Fruit fly (Drosophila melanogaster) whole organism, prepupa: ENCODE measurements around the gene Acp95EF.

Source experiments
- Blimp-1 ChIP-seq: fragments of 200-800 bp; sonication (Bioruptor generic); optimal IDR thresholded peaks from 3 replicates; lab custom pipeline; 2017; ENCODE audit warnings: missing biosample characterization, missing genetic modification characterization, mild to moderate bottlenecking, moderate library complexity, missing genetic modification reagents
- CG10631 ChIP-seq: fragments of 200-800 bp; sonication (Bioruptor generic); optimal IDR thresholded peaks from 2 replicates; lab custom pipeline; 2016; ENCODE audit warnings: missing biosample characterization, missing genetic modification characterization
- CG10669 ChIP-seq: fragments of 200-800 bp; sonication (Bioruptor generic); optimal IDR thresholded peaks from 3 replicates; lab custom pipeline; 2018; ENCODE audit warnings: missing biosample characterization, mild to moderate bottlenecking, missing genetic modification characterization, moderate library complexity
- CG11294 ChIP-seq: fragments of 200-800 bp; sonication (Bioruptor generic); IDR thresholded peaks from 2 replicates; pipeline ENCODE4 v1.3.6; 2022; ENCODE audit warnings: missing biosample characterization, missing genetic modification characterization
- CG11902 ChIP-seq: fragments of 200-800 bp; sonication (Bioruptor generic); optimal IDR thresholded peaks from 3 replicates; lab custom pipeline; 2016; ENCODE audit warnings: missing biosample characterization, missing genetic modification characterization
- CG15336 ChIP-seq: fragments of 200-800 bp; sonication (Bioruptor generic); IDR thresholded peaks from 2 replicates; pipeline ENCODE4 v1.3.6; 2022; ENCODE audit warnings: missing biosample characterization, missing genetic modification characterization
- CG1621 ChIP-seq: fragments of 200-800 bp; sonication (Bioruptor generic); optimal IDR thresholded peaks from 3 replicates; lab custom pipeline; 2018; ENCODE audit warnings: missing biosample characterization, mild to moderate bottlenecking, missing genetic modification characterization
- CG16779 ChIP-seq: fragments of 200-800 bp; sonication (Bioruptor generic); optimal IDR thresholded peaks from 3 replicates; lab custom pipeline; 2017; ENCODE audit warnings: missing biosample characterization, mild to moderate bottlenecking, missing genetic modification characterization
- CG31627 ChIP-seq: fragments of 200-800 bp; sonication (Bioruptor generic); optimal IDR thresholded peaks from 3 replicates; lab custom pipeline; 2016; ENCODE audit warnings: missing biosample characterization, missing genetic modification characterization
- CG32006 ChIP-seq: fragments of 200-800 bp; sonication (Bioruptor generic); optimal IDR thresholded peaks from 3 replicates; lab custom pipeline; 2017; ENCODE audit warnings: missing biosample characterization, mild to moderate bottlenecking, missing genetic modification characterization
- CG34406 ChIP-seq: fragments of 200-800 bp; sonication (Bioruptor generic); optimal IDR thresholded peaks from 3 replicates; lab custom pipeline; 2016; ENCODE audit warnings: missing biosample characterization, missing genetic modification characterization
- CG3919 ChIP-seq: fragments of 200-800 bp; sonication (Bioruptor generic); optimal IDR thresholded peaks from 3 replicates; lab custom pipeline; 2016; ENCODE audit warnings: missing biosample characterization, missing genetic modification characterization
- CG4318 ChIP-seq: fragments of 200-800 bp; sonication (Bioruptor generic); optimal IDR thresholded peaks from 3 replicates; lab custom pipeline; 2017; ENCODE audit warnings: missing biosample characterization, mild to moderate bottlenecking, missing genetic modification characterization
- CG6276 ChIP-seq: fragments of 200-800 bp; sonication (Bioruptor generic); optimal IDR thresholded peaks from 2 replicates; lab custom pipeline; 2017; ENCODE audit warnings: missing biosample characterization, mild to moderate bottlenecking, missing genetic modification characterization
- CG6792 ChIP-seq: fragments of 200-800 bp; sonication (Bioruptor generic); optimal IDR thresholded peaks from 3 replicates; lab custom pipeline; 2016; ENCODE audit warnings: missing biosample characterization, missing genetic modification characterization
- CG6854 ChIP-seq: fragments of 200-800 bp; sonication (Bioruptor generic); optimal IDR thresholded peaks from 2 replicates; lab custom pipeline; 2017; ENCODE audit warnings: missing biosample characterization, mild to moderate bottlenecking, missing genetic modification characterization
- CG7368 ChIP-seq: fragments of 200-800 bp; sonication (Bioruptor generic); optimal IDR thresholded peaks from 3 replicates; lab custom pipeline; 2016; ENCODE audit warnings: missing biosample characterization, missing genetic modification characterization
- CG8119 ChIP-seq: fragments of 200-800 bp; sonication (Bioruptor generic); IDR thresholded peaks from 3 replicates; pipeline ENCODE4 v1.3.6; 2022; ENCODE audit warnings: missing biosample characterization, missing genetic modification characterization
- CG8319 ChIP-seq: fragments of 200-800 bp; sonication (Bioruptor generic); optimal IDR thresholded peaks from 3 replicates; lab custom pipeline; 2016; ENCODE audit warnings: missing biosample characterization, missing genetic modification characterization
- CG8632 ChIP-seq: fragments of 200-800 bp; sonication (Bioruptor generic); optimal IDR thresholded peaks from 3 replicates; lab custom pipeline; 2016; ENCODE audit warnings: missing biosample characterization, missing genetic modification characterization
- CG9139 ChIP-seq: fragments of 200-800 bp; sonication (Bioruptor generic); optimal IDR thresholded peaks from 3 replicates; lab custom pipeline; 2017; ENCODE audit warnings: missing biosample characterization, mild to moderate bottlenecking, missing genetic modification characterization
- Eip75B ChIP-seq: fragments of 200-800 bp; sonication (Bioruptor generic); optimal IDR thresholded peaks from 3 replicates; lab custom pipeline; 2016; ENCODE audit warnings: missing biosample characterization, missing genetic modification characterization
- Eip78C ChIP-seq: fragments of 200-800 bp; sonication (Bioruptor generic); peaks from one replicate; lab custom pipeline; 2016; ENCODE audit warnings: missing biosample characterization, missing genetic modification characterization
- Eip93F ChIP-seq: fragments of 200-800 bp; sonication (Bioruptor generic); optimal IDR thresholded peaks from 2 replicates; lab custom pipeline; 2016; ENCODE audit warnings: missing biosample characterization, mild to moderate bottlenecking, missing genetic modification characterization
- Ets21C ChIP-seq: fragments of 200-800 bp; sonication (Bioruptor generic); optimal IDR thresholded peaks from 3 replicates; lab custom pipeline; 2016; ENCODE audit warnings: missing biosample characterization, missing genetic modification characterization
- Gug ChIP-seq: fragments of 200-800 bp; sonication (Bioruptor generic); IDR thresholded peaks from 2 replicates; pipeline ENCODE4 v1.3.6; 2022; ENCODE audit warnings: missing biosample characterization, missing genetic modification characterization
- Hr38 ChIP-seq: sonication (Bioruptor generic); optimal IDR thresholded peaks from 2 replicates; lab custom pipeline; 2016; ENCODE audit warnings: missing biosample characterization, missing genetic modification characterization
- Hr4 ChIP-seq: fragments of 200-800 bp; sonication (Bioruptor generic); optimal IDR thresholded peaks from 3 replicates; lab custom pipeline; 2016; ENCODE audit warnings: missing biosample characterization, missing genetic modification characterization
- Lpt ChIP-seq: fragments of 200-800 bp; sonication (Bioruptor generic); optimal IDR thresholded peaks from 3 replicates; lab custom pipeline; 2016; ENCODE audit warnings: missing biosample characterization, missing genetic modification characterization
- Met ChIP-seq: fragments of 200-800 bp; sonication (Bioruptor generic); optimal IDR thresholded peaks from 3 replicates; lab custom pipeline; 2016; ENCODE audit warnings: missing biosample characterization, missing genetic modification characterization
- OdsH ChIP-seq: fragments of 200-800 bp; sonication (Bioruptor generic); optimal IDR thresholded peaks from 3 replicates; lab custom pipeline; 2016; ENCODE audit warnings: missing biosample characterization, missing genetic modification characterization
- Smox ChIP-seq: fragments of 200-800 bp; sonication (Bioruptor generic); optimal IDR thresholded peaks from 3 replicates; lab custom pipeline; 2016; ENCODE audit warnings: missing biosample characterization, missing genetic modification characterization
- Sox14 ChIP-seq: fragments of 200-800 bp; sonication (Bioruptor generic); optimal IDR thresholded peaks from 3 replicates; lab custom pipeline; 2016; ENCODE audit warnings: missing biosample characterization, missing genetic modification characterization
- Sox15 ChIP-seq: fragments of 200-800 bp; sonication (Bioruptor generic); optimal IDR thresholded peaks from 3 replicates; lab custom pipeline; 2016; ENCODE audit warnings: missing biosample characterization, missing genetic modification characterization
- achi ChIP-seq: fragments of 200-800 bp; sonication (Bioruptor generic); optimal IDR thresholded peaks from 3 replicates; lab custom pipeline; 2016; ENCODE audit warnings: missing biosample characterization, missing genetic modification characterization
- acj6 ChIP-seq: fragments of 200-800 bp; sonication (Bioruptor generic); optimal IDR thresholded peaks from 3 replicates; lab custom pipeline; 2016; ENCODE audit warnings: missing biosample characterization, missing genetic modification characterization
- cyc ChIP-seq: fragments of 200-800 bp; sonication (Bioruptor generic); optimal IDR thresholded peaks from 3 replicates; lab custom pipeline; 2016; ENCODE audit warnings: missing biosample characterization, missing genetic modification characterization
- dac ChIP-seq: fragments of 200-800 bp; sonication (Bioruptor generic); optimal IDR thresholded peaks from 2 replicates; lab custom pipeline; 2017; ENCODE audit warnings: missing biosample characterization, mild to moderate bottlenecking, missing genetic modification characterization
- eg ChIP-seq: fragments of 200-800 bp; sonication (Bioruptor generic); IDR thresholded peaks from 3 replicates; pipeline ENCODE4 v1.3.6; 2022; ENCODE audit warnings: missing biosample characterization, missing genetic modification characterization
- esn ChIP-seq: fragments of 200-800 bp; sonication (Bioruptor generic); optimal IDR thresholded peaks from 2 replicates; lab custom pipeline; 2016; ENCODE audit warnings: missing biosample characterization, mild to moderate bottlenecking, missing genetic modification characterization, moderate library complexity
- fd59A ChIP-seq: fragments of 200-800 bp; sonication (Bioruptor generic); optimal IDR thresholded peaks from 2 replicates; lab custom pipeline; 2017; ENCODE audit warnings: missing biosample characterization, mild to moderate bottlenecking, missing genetic modification characterization, missing genetic modification reagents
- fd85E ChIP-seq: fragments of 200-800 bp; sonication (Bioruptor generic); optimal IDR thresholded peaks from 3 replicates; lab custom pipeline; 2016; ENCODE audit warnings: missing biosample characterization, missing genetic modification characterization
- fkh ChIP-seq: fragments of 200-800 bp; sonication (Bioruptor generic); optimal IDR thresholded peaks from 3 replicates; lab custom pipeline; 2017; ENCODE audit warnings: missing biosample characterization, mild to moderate bottlenecking, missing genetic modification characterization, moderate library complexity
- lz ChIP-seq: fragments of 200-800 bp; sonication (Bioruptor generic); optimal IDR thresholded peaks from 3 replicates; lab custom pipeline; 2016; ENCODE audit warnings: missing biosample characterization, missing genetic modification characterization
- net ChIP-seq: fragments of 200-800 bp; sonication (Bioruptor generic); optimal IDR thresholded peaks from 3 replicates; lab custom pipeline; 2016; ENCODE audit warnings: missing biosample characterization, missing genetic modification characterization
- pdm3 ChIP-seq: fragments of 200-800 bp; sonication (Bioruptor generic); optimal IDR thresholded peaks from 3 replicates; lab custom pipeline; 2016; ENCODE audit warnings: missing biosample characterization, missing genetic modification characterization
- spab ChIP-seq: fragments of 200-800 bp; sonication (Bioruptor generic); optimal IDR thresholded peaks from 2 replicates; lab custom pipeline; 2017; ENCODE audit warnings: missing biosample characterization, mild to moderate bottlenecking, missing genetic modification characterization, missing genetic modification reagents
- svp ChIP-seq: fragments of 200-800 bp; sonication (Bioruptor generic); peaks from one replicate; lab custom pipeline; 2016; ENCODE audit warnings: missing biosample characterization, missing genetic modification characterization
- topi ChIP-seq: fragments of 200-800 bp; sonication (Bioruptor generic); optimal IDR thresholded peaks from 3 replicates; lab custom pipeline; 2016; ENCODE audit warnings: missing biosample characterization, missing genetic modification characterization
- vri ChIP-seq: fragments of 200-800 bp; sonication (Bioruptor generic); optimal IDR thresholded peaks from 3 replicates; lab custom pipeline; 2016; ENCODE audit warnings: missing biosample characterization, mild to moderate bottlenecking, missing genetic modification characterization

Acp95EF gene

dm6 chr3R:24205234-24205894 lies 23.4 kb upstream of the Acp95EF start:
- TF ChIP-seq vri (GFP tag; lab: Kevin White, UChicago) (peak; percentile 6), esn (GFP tag; lab: Kevin White, UChicago) (no peak), Blimp-1 (peak; percentile 80), CG6854 (GFP tag; lab: Kevin White, UChicago) (peak; percentile 15)

dm6 chr3R:24205935-24206334 lies 22.8 kb upstream of the Acp95EF start:
- no peak for TF ChIP-seq CG6854 (GFP tag; lab: Kevin White, UChicago)
- TF ChIP-seq OdsH (GFP tag; lab: Kevin White, UChicago): peak; percentile 72
- peak; percentile 37; the same call in 2 of the 3 replicates for TF ChIP-seq CG8119 (GFP tag; lab: Robert Waterston, UW)
- TF ChIP-seq dac: no peak
- no peak for TF ChIP-seq CG16779 (tag; lab: Kevin White, UChicago)
- TF ChIP-seq CG31627 (GFP tag; lab: Kevin White, UChicago): peak; percentile 41
- peak; percentile 28 for TF ChIP-seq Smox (GFP tag; lab: Kevin White, UChicago)
- peak; percentile 34 for TF ChIP-seq CG10631 (GFP tag; lab: Kevin White, UChicago)
- peak; percentile 37 for TF ChIP-seq CG6792
- peak; percentile 44 for TF ChIP-seq acj6
- no peak for TF ChIP-seq CG1621 (tag; lab: Kevin White, UChicago)
- no peak for TF ChIP-seq CG6276 (GFP tag; lab: Kevin White, UChicago)
- TF ChIP-seq fd85E: no peak
- TF ChIP-seq achi (GFP tag; lab: Kevin White, UChicago): peak; percentile 46
- TF ChIP-seq CG11294 (GFP tag; lab: Robert Waterston, UW): no peak
- TF ChIP-seq cyc (GFP tag; lab: Kevin White, UChicago): peak; percentile 22
- no peak for TF ChIP-seq Eip75B (GFP tag; lab: Kevin White, UChicago)
- TF ChIP-seq Ets21C (GFP tag; lab: Kevin White, UChicago): no peak
- TF ChIP-seq fd59A (GFP tag; lab: Kevin White, UChicago): no peak
- peak; percentile 31 for TF ChIP-seq Sox15 (GFP tag; lab: Kevin White, UChicago)
- TF ChIP-seq CG34406: peak; percentile 74
- TF ChIP-seq CG32006 (GFP tag; lab: Kevin White, UChicago): peak; percentile 75
- peak; percentile 32 for TF ChIP-seq CG4318 (GFP tag; lab: Kevin White, UChicago)
- peak; percentile 47 for TF ChIP-seq topi (GFP tag; lab: Kevin White, UChicago)
- no peak for TF ChIP-seq eg (GFP tag; lab: Robert Waterston, UW)
- TF ChIP-seq CG10669 (GFP tag; lab: Kevin White, UChicago): no peak
- peak; percentile 51 for TF ChIP-seq Met
- TF ChIP-seq spab: no peak
- peak; percentile 34; the same call in 1 of the 2 replicates for TF ChIP-seq CG15336 (GFP tag; lab: Robert Waterston, UW)
- TF ChIP-seq Eip93F: no peak
- TF ChIP-seq CG8632 (GFP tag; lab: Kevin White, UChicago): peak; percentile 46
- no peak for TF ChIP-seq Hr38 (GFP tag; lab: Kevin White, UChicago)
- TF ChIP-seq vri (GFP tag; lab: Kevin White, UChicago): no peak
- TF ChIP-seq Lpt (GFP tag; lab: Kevin White, UChicago): peak; percentile 7
- TF ChIP-seq lz (GFP tag; lab: Kevin White, UChicago): peak; percentile 33
- TF ChIP-seq CG3919 (GFP tag; lab: Kevin White, UChicago): peak; percentile 47
- TF ChIP-seq Eip78C (GFP tag; lab: Kevin White, UChicago): peak; percentile 73
- TF ChIP-seq CG11902 (GFP tag; lab: Kevin White, UChicago): peak; percentile 51
- TF ChIP-seq Sox14 (GFP tag; lab: Kevin White, UChicago): no peak
- TF ChIP-seq CG8319: no peak
- no peak for TF ChIP-seq Gug (GFP tag; lab: Robert Waterston, UW)
- TF ChIP-seq Hr4: peak; percentile 35
- peak; percentile 74 for TF ChIP-seq svp (GFP tag; lab: Kevin White, UChicago)
- TF ChIP-seq CG9139 (GFP tag; lab: Kevin White, UChicago): no peak
- TF ChIP-seq pdm3: peak; percentile 18
- no peak for TF ChIP-seq fkh (GFP tag; lab: Kevin White, UChicago)
- TF ChIP-seq net (GFP tag; lab: Kevin White, UChicago): peak; percentile 28
- TF ChIP-seq CG7368 (GFP tag; lab: Kevin White, UChicago): no peak
